Worm (Caenorhabditis elegans): ENCODE data around the gene drd-50.

DNA sequence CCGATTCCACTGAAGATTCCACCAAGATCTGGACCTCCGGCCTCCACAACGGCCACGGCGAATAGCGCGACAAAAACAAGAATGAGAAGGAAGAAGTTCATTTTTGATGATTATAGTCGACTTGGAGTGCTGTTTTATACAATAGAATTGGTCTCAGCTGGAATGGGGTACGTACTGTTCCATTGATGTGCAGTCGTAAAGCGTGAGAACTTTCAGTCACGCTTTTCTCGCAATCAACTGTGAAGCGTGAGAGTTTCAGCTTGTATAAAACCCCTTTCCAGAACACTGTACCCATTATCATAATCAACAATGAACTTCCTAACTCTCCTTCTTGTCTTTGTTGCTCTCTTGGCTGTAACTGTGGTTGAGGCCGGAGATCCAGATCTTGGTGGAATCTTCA lies 1.9 kb upstream of the drd-50 start, which contains the start of the genes F49F1.4 and F49F1.2:
- TF ChIP-seq ceh-9 (tag; optimal IDR thresholded peaks at IDR 0.05) = no peak
- no peak for TF ChIP-seq snpc-4 (tag; optimal IDR thresholded peaks at IDR 0.05)
- no peak for TF ChIP-seq elt-1 (tag; optimal IDR thresholded peaks at IDR 0.05)
- no peak for TF ChIP-seq nhr-11 (tag; optimal IDR thresholded peaks at IDR 0.05)
